Fruit fly (Drosophila melanogaster) whole organism, adult: ENCODE measurements around the gene CCDC53.

ENCODE experiments used
- CG11617 ChIP-seq: fragments of 200-800 bp; sonication (Bioruptor generic); optimal IDR thresholded peaks from 2 replicates; lab custom pipeline; 2017; ENCODE audit warnings: mild to moderate bottlenecking, missing biosample characterization, missing genetic modification reagents, missing genetic modification characterization
- CG12768 ChIP-seq: fragments of 200-800 bp; sonication (Bioruptor generic); optimal IDR thresholded peaks from 2 replicates; lab custom pipeline; 2017; ENCODE audit warnings: missing biosample characterization, missing genetic modification characterization, mild to moderate bottlenecking, moderate library complexity, missing genetic modification reagents
- CG14711 ChIP-seq: fragments of 200-800 bp; sonication (Bioruptor generic); optimal IDR thresholded peaks from 2 replicates; lab custom pipeline; 2018; ENCODE audit warnings: missing biosample characterization, mild to moderate bottlenecking, missing genetic modification characterization, moderate library complexity
- CG1620 ChIP-seq: fragments of 200-800 bp; sonication (Bioruptor generic); optimal IDR thresholded peaks from 2 replicates; lab custom pipeline; 2016; ENCODE audit warnings: missing biosample characterization, missing genetic modification characterization
- CG33017 ChIP-seq: fragments of 200-800 bp; sonication (Bioruptor generic); optimal IDR thresholded peaks from 2 replicates; lab custom pipeline; 2018; ENCODE audit warnings: missing biosample characterization, mild to moderate bottlenecking, missing genetic modification characterization, moderate library complexity
- CG5204 ChIP-seq: fragments of 200-800 bp; sonication (Bioruptor generic); optimal IDR thresholded peaks from 2 replicates; lab custom pipeline; 2016; ENCODE audit warnings: missing biosample characterization, missing genetic modification characterization
- CG7045 ChIP-seq: fragments of 200-800 bp; sonication (Bioruptor generic); optimal IDR thresholded peaks from 2 replicates; lab custom pipeline; 2017; ENCODE audit warnings: missing biosample characterization, mild to moderate bottlenecking, missing genetic modification characterization
- CG7101 ChIP-seq: fragments of 200-800 bp; sonication (Bioruptor generic); optimal IDR thresholded peaks from 2 replicates; lab custom pipeline; 2018; ENCODE audit warnings: missing biosample characterization, mild to moderate bottlenecking, missing genetic modification characterization, moderate library complexity
- Clk ChIP-seq: fragments of 200-800 bp; sonication (Bioruptor generic); optimal IDR thresholded peaks from 2 replicates; lab custom pipeline; 2017; ENCODE audit warnings: missing biosample characterization, missing genetic modification characterization
- Crg-1 ChIP-seq: fragments of 200-800 bp; sonication (Bioruptor generic); optimal IDR thresholded peaks from 2 replicates; lab custom pipeline; 2016; ENCODE audit warnings: missing biosample characterization, missing genetic modification characterization
- Hr96 ChIP-seq: fragments of 200-800 bp; sonication (Bioruptor generic); optimal IDR thresholded peaks from 2 replicates; lab custom pipeline; 2016; ENCODE audit warnings: missing biosample characterization, missing genetic modification characterization
- Mnt ChIP-seq: fragments of 200-800 bp; sonication (Bioruptor generic); optimal IDR thresholded peaks from 2 replicates; lab custom pipeline; 2016; ENCODE audit warnings: missing biosample characterization, mild to moderate bottlenecking, missing genetic modification characterization
- bab1 ChIP-seq: fragments of 200-800 bp; sonication (Bioruptor generic); optimal IDR thresholded peaks from 3 replicates; lab custom pipeline; 2019; ENCODE audit warnings: missing biosample characterization, mild to moderate bottlenecking, missing genetic modification characterization, moderate library complexity
- cic ChIP-seq: fragments of 200-800 bp; sonication (Bioruptor generic); optimal IDR thresholded peaks from 2 replicates; lab custom pipeline; 2017; ENCODE audit warnings: missing biosample characterization, mild to moderate bottlenecking, missing genetic modification characterization, moderate library complexity
- cnc ChIP-seq, 2 experiments: fragments of >200 bp; optimal IDR thresholded peaks; 2 replicates each; lab custom pipeline; 2017
- kay ChIP-seq: fragments of 200-800 bp; sonication (Bioruptor generic); peaks from one replicate; lab custom pipeline; 2016; ENCODE audit warnings: missing biosample characterization, missing genetic modification characterization, borderline replicate concordance
- ovo ChIP-seq: fragments of 200-800 bp; sonication (Bioruptor generic); optimal IDR thresholded peaks from 2 replicates; lab custom pipeline; 2016; ENCODE audit warnings: missing biosample characterization, missing genetic modification characterization
- pad ChIP-seq: fragments of 200-800 bp; sonication (Bioruptor generic); optimal IDR thresholded peaks from 3 replicates; lab custom pipeline; 2017; ENCODE audit warnings: missing biosample characterization, missing genetic modification characterization, mild to moderate bottlenecking, moderate library complexity, missing genetic modification reagents
- tj ChIP-seq: fragments of 200-800 bp; sonication (Bioruptor generic); optimal IDR thresholded peaks from 3 replicates; lab custom pipeline; 2017; ENCODE audit warnings: missing biosample characterization, mild to moderate bottlenecking, missing genetic modification characterization, moderate library complexity
- toe ChIP-seq: fragments of 200-800 bp; sonication (Bioruptor generic); optimal IDR thresholded peaks from 2 replicates; lab custom pipeline; 2016; ENCODE audit warnings: missing biosample characterization, missing genetic modification characterization

CCDC53 gene

DNA sequence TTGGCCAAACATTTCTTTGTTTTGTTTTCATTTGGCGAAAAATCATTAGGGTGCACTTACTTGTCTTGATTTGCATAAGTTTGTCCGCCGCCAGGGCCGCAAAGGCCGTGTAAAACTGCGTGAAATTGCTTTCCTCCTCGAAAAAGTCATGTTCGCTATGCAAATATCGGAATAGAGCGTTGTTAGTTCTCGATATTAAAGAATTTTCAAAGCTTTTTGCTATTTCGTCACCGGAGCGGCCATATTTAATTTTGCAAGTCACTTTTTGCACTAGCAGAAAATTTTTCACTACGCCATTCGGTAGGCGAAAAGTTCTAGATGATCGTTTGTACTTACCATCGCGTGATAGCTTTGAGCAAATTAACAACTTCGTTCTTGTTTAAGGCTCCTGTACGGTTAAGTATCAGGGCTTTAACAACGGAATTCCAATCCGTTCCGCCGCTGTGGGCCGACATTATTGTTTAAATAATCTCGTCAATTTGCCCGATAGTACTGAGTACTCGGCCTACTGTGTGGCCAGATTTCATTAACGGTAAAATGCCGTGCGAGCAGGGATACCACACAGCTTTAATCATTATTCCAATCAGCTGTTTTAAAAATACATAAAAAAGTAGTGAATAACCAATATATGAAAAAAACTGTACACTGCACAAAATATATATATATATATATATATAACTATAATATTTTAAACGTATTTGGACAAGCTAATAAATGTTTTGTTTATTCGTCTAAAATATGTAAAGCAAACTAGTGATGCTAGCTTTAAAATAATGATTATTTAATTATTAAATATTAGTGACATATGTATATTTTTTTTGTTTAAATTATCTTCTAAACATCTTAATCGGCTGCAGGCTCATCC is 30.4 kb downstream of the CCDC53 start, which contains the start of gene poe:
poe (minus strand) TSS at position 513 of the 865 bp plus-strand sequence.
- TF ChIP-seq toe (GFP tag; lab: Kevin White, UChicago) (no peak), CG33017 (tag; lab: Kevin White, UChicago) (peak; percentile 63), pad (peak; percentile 5), CG14711 (tag; lab: Kevin White, UChicago) (peak; percentile 77), CG5204 (GFP tag; lab: Kevin White, UChicago) (no peak), Mnt (GFP tag; lab: Kevin White, UChicago) (peak; percentile 28), Hr96 (GFP tag; lab: Kevin White, UChicago) (no peak), Clk (GFP tag; lab: Kevin White, UChicago) (no peak), CG12768 (GFP tag; lab: Kevin White, UChicago) (peak; percentile 40), CG11617 (GFP tag; lab: Kevin White, UChicago) (peak; percentile 75), CG7045 (no peak), ovo (GFP tag; lab: Kevin White, UChicago) (peak; percentile 14), kay (no peak), cnc (optimal IDR thresholded peaks at IDR 0.05; lab: Kevin White, UChicago) (peak; percentile 92 to 98), CG7101 (tag; lab: Kevin White, UChicago) (peak; percentile 64), CG1620 (GFP tag; lab: Kevin White, UChicago) (no peak), cic (GFP tag; lab: Kevin White, UChicago) (peak; percentile 15), Crg-1 (GFP tag; lab: Kevin White, UChicago) (peak; percentile 34), bab1 (peak; percentile 67), tj (peak; percentile 15)

DNA sequence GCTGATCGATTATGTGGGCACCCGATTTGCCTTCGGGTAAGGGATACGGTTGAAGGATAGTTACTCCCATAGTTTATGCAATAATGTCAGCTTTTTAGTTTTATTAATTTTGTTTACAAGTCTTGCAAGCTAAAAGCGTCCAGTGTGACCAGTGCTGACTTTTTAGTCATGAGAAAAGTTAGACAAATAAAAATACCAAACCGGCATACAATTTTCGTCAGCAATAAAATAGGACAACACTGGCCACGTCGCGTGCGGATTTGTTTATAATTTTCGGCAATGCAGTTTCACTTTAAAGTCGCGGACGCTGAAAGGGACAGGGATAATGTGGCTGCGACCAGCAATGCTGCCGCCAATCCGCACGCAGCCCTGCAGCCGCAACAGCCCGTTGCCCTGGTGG is 31.8 kb downstream of the CCDC53 start, which contains the start of the genes MED20 and Trf:
MED20 (minus strand) TSS at position 157 of the 400 bp plus-strand sequence.
Trf (plus strand) TSS at position 204 of the 400 bp plus-strand sequence.
- TF ChIP-seq bab1 = peak; percentile 37
- TF ChIP-seq CG11617 (GFP tag; lab: Kevin White, UChicago) = no peak
- no peak for TF ChIP-seq CG1620 (GFP tag; lab: Kevin White, UChicago)
- peak; percentile 83 for TF ChIP-seq Mnt (GFP tag; lab: Kevin White, UChicago)
- no peak for TF ChIP-seq pad
- no peak for TF ChIP-seq CG7045
- TF ChIP-seq ovo (GFP tag; lab: Kevin White, UChicago) = no peak
- TF ChIP-seq Crg-1 (GFP tag; lab: Kevin White, UChicago) = no peak
- TF ChIP-seq toe (GFP tag; lab: Kevin White, UChicago) = no peak
- no peak for TF ChIP-seq Hr96 (GFP tag; lab: Kevin White, UChicago)
- TF ChIP-seq tj = no peak
- no peak for TF ChIP-seq CG12768 (GFP tag; lab: Kevin White, UChicago)
- TF ChIP-seq kay = no peak
- TF ChIP-seq CG7101 (tag; lab: Kevin White, UChicago) = no peak
- no peak for TF ChIP-seq cic (GFP tag; lab: Kevin White, UChicago)
- no peak for TF ChIP-seq CG5204 (GFP tag; lab: Kevin White, UChicago)

DNA sequence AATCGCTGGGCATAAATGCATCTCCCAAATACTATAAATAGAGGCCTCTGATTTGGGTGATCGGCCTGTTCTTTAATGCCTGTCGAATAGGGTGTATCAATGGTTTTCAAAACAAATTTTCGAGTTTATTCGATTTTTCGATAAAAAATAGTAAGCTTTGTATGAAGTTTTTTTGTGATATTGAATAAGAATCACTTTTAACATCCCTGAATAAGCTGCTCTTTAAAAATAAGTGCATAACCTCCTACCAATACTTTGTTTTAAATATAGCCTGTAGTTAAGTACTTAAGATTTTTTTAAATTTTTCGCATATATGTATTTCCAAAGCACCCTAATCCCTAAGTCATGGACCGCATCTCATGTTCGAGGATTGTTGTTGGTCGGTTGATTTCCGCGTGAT is 39.7 kb downstream of the CCDC53 start:
- TF ChIP-seq toe (GFP tag; lab: Kevin White, UChicago) = no peak
- TF ChIP-seq CG5204 (GFP tag; lab: Kevin White, UChicago) = no peak
- TF ChIP-seq CG7101 (tag; lab: Kevin White, UChicago) = no peak
- no peak for TF ChIP-seq Clk (GFP tag; lab: Kevin White, UChicago)
- TF ChIP-seq CG1620 (GFP tag; lab: Kevin White, UChicago) = no peak
- TF ChIP-seq Crg-1 (GFP tag; lab: Kevin White, UChicago) = no peak
- TF ChIP-seq CG7045 = no peak
- no peak for TF ChIP-seq cnc (optimal IDR thresholded peaks at IDR 0.05; lab: Kevin White, UChicago)
- TF ChIP-seq CG33017 (tag; lab: Kevin White, UChicago) = no peak
- no peak for TF ChIP-seq CG11617 (GFP tag; lab: Kevin White, UChicago)

DNA sequence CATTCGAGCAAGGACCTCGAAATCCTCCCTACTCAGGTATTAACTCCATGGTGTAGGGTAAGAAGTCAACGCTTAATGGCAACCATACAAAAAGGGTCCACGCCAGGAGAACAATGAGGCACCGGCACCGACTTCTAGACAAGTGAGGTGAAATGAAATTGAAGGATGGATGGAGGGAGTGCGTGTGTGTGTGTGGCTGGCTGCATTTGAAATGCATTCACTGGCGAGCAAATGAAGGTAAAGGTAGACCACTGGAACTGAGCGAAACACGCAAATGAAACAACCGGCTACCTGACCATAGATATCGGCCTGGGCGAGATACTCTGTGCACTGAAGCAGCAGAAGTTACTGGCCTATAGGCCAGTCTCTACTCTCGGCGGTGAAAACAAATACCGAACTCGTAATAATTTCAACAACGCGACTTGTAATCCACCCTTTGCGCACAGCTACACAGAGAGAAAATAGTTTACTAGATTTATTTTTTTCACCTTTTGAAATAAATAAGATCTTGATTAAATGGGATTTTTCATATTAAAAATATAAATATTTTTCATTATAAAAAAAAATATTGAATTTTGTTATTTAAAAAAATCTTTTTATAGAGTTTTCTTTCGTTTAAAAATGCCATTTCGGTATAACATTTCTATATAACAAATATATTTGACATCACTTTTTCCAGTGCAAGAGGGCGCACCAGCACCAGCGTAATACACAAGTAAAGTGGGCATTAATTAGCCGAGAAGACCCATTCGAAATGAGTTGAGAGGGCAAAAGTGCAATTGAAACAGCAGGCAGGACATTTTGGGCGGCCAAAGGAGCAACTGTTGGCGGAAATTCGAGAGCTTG is 41.0 kb downstream of the CCDC53 start:
- TF ChIP-seq CG12768 (GFP tag; lab: Kevin White, UChicago) = no peak
- no peak for TF ChIP-seq CG7045
- no peak for TF ChIP-seq cnc (optimal IDR thresholded peaks at IDR 0.05; lab: Kevin White, UChicago)
- TF ChIP-seq ovo (GFP tag; lab: Kevin White, UChicago) = no peak
- no peak for TF ChIP-seq kay
- no peak for TF ChIP-seq CG5204 (GFP tag; lab: Kevin White, UChicago)
- no peak for TF ChIP-seq CG1620 (GFP tag; lab: Kevin White, UChicago)
- peak; percentile 24 for TF ChIP-seq tj
- TF ChIP-seq pad = no peak
- no peak for TF ChIP-seq toe (GFP tag; lab: Kevin White, UChicago)
- TF ChIP-seq CG33017 (tag; lab: Kevin White, UChicago) = peak; percentile 63
- no peak for TF ChIP-seq Crg-1 (GFP tag; lab: Kevin White, UChicago)
- TF ChIP-seq CG11617 (GFP tag; lab: Kevin White, UChicago) = peak; percentile 77
- TF ChIP-seq Clk (GFP tag; lab: Kevin White, UChicago) = no peak
- no peak for TF ChIP-seq Mnt (GFP tag; lab: Kevin White, UChicago)
- no peak for TF ChIP-seq Hr96 (GFP tag; lab: Kevin White, UChicago)
- TF ChIP-seq bab1 = no peak
- TF ChIP-seq CG14711 (tag; lab: Kevin White, UChicago) = peak; percentile 50
- no peak for TF ChIP-seq cic (GFP tag; lab: Kevin White, UChicago)
- peak; percentile 57 for TF ChIP-seq CG7101 (tag; lab: Kevin White, UChicago)
